Worm (Caenorhabditis elegans): ENCODE data around the gene srab-9.

ce11 chrV:3112198-3112597 lies 28.9 kb downstream of the srab-9 start:
- TF ChIP-seq nhr-28 (tag; optimal IDR thresholded peaks at IDR 0.05) (no peak), nhr-12 (tag; optimal IDR thresholded peaks at IDR 0.05) (no peak), mep-1 (tag; optimal IDR thresholded peaks at IDR 0.05) (no peak), ztf-11 (tag; optimal IDR thresholded peaks at IDR 0.05) (no peak), snpc-4 (tag; optimal IDR thresholded peaks at IDR 0.05) (no peak), pha-4 (tag; optimal IDR thresholded peaks at IDR 0.05) (no peak), elt-3 (tag; optimal IDR thresholded peaks at IDR 0.05) (no peak), unc-120 (tag; optimal IDR thresholded peaks at IDR 0.05; ENCODE audit: poor library complexity, severe bottlenecking) (no peak)

Measured in whole organism, mixed stage, embryonic.